Worm (Caenorhabditis elegans) whole organism, late embryonic: ENCODE data around the gene rcs-1.

Experiments
- F13H6.1 ChIP-seq: sonication (generic microtip); optimal IDR thresholded peaks from 2 replicates; lab custom pipeline; 2016; ENCODE audit warnings: missing genetic modification characterization, missing compliant biosample characterization
- ceh-14 ChIP-seq: sonication (generic microtip); optimal IDR thresholded peaks from 2 replicates; lab custom pipeline; 2016; ENCODE audit warnings: missing genotype, missing genetic modification characterization, missing compliant biosample characterization
- fkh-6 ChIP-seq: sonication (generic microtip); optimal IDR thresholded peaks from 2 replicates; lab custom pipeline; 2016; ENCODE audit warnings: missing genetic modification characterization, missing compliant biosample characterization
- hlh-30 ChIP-seq: sonication (generic microtip); optimal IDR thresholded peaks from 2 replicates; lab custom pipeline; 2017; ENCODE audit warnings: antibody characterized with exemption, missing genetic modification characterization, missing compliant biosample characterization; ENCODE audit not compliant: insufficient read depth
- hlh-8 ChIP-seq: sonication (generic microtip); optimal IDR thresholded peaks from 2 replicates; lab custom pipeline; 2016; ENCODE audit warnings: missing genotype, missing genetic modification characterization, missing compliant biosample characterization
- pag-3 ChIP-seq: sonication (generic microtip); optimal IDR thresholded peaks from 2 replicates; lab custom pipeline; 2016; ENCODE audit warnings: missing compliant biosample characterization, missing genetic modification characterization, borderline replicate concordance
- unc-86 ChIP-seq: sonication (generic microtip); optimal IDR thresholded peaks from 2 replicates; lab custom pipeline; 2016; ENCODE audit warnings: missing genetic modification characterization, missing compliant biosample characterization

DNA sequence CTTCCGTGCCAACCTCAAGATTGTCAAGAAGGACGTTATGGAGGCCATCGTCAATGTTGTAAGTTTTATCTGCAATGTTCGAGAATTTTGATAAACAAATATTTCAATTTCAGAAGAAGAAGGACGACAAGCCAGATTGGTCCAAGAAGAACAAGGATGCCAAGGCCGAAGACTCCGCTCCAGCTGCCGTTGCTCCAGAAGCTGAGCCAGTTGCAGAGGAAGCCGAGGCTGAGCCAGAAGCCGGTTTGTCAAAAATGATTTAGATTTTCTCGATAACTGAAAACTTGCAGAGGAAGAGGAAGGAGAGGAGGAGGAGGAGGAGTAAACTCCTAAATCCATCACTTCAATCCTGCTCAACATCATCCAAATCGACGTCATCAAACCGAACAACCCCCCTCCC is 38.2 kb downstream of the rcs-1 start:
- TF ChIP-seq unc-86 (tag; lab: Kevin White, UChicago), result no peak
- TF ChIP-seq F13H6.1 (tag; lab: Kevin White, UChicago), result no peak
- no peak for TF ChIP-seq hlh-30
- TF ChIP-seq fkh-6 (tag; lab: Kevin White, UChicago), result no peak
- TF ChIP-seq hlh-8 (tag; lab: Kevin White, UChicago), result no peak
- TF ChIP-seq ceh-14 (tag; lab: Kevin White, UChicago), result no peak
- no peak for TF ChIP-seq pag-3 (tag; lab: Kevin White, UChicago)
